Fruit fly (Drosophila melanogaster) whole organism, prepupa: ENCODE measurements around the gene Ptpa.

Experiments used
- Blimp-1 ChIP-seq: fragments of 200-800 bp; sonication (Bioruptor generic); optimal IDR thresholded peaks from 3 replicates; lab custom pipeline; 2017; ENCODE audit warnings: missing biosample characterization, missing genetic modification characterization, mild to moderate bottlenecking, moderate library complexity, missing genetic modification reagents
- CG15336 ChIP-seq: fragments of 200-800 bp; sonication (Bioruptor generic); IDR thresholded peaks from 2 replicates; pipeline ENCODE4 v1.3.6; 2022; ENCODE audit warnings: missing biosample characterization, missing genetic modification characterization
- CG31627 ChIP-seq: fragments of 200-800 bp; sonication (Bioruptor generic); optimal IDR thresholded peaks from 3 replicates; lab custom pipeline; 2016; ENCODE audit warnings: missing biosample characterization, missing genetic modification characterization
- CG6854 ChIP-seq: fragments of 200-800 bp; sonication (Bioruptor generic); optimal IDR thresholded peaks from 2 replicates; lab custom pipeline; 2017; ENCODE audit warnings: missing biosample characterization, mild to moderate bottlenecking, missing genetic modification characterization
- CG8319 ChIP-seq: fragments of 200-800 bp; sonication (Bioruptor generic); optimal IDR thresholded peaks from 3 replicates; lab custom pipeline; 2016; ENCODE audit warnings: missing biosample characterization, missing genetic modification characterization
- Eip75B ChIP-seq: fragments of 200-800 bp; sonication (Bioruptor generic); optimal IDR thresholded peaks from 3 replicates; lab custom pipeline; 2016; ENCODE audit warnings: missing biosample characterization, missing genetic modification characterization
- Hr38 ChIP-seq: sonication (Bioruptor generic); optimal IDR thresholded peaks from 2 replicates; lab custom pipeline; 2016; ENCODE audit warnings: missing biosample characterization, missing genetic modification characterization
- Smox ChIP-seq: fragments of 200-800 bp; sonication (Bioruptor generic); optimal IDR thresholded peaks from 3 replicates; lab custom pipeline; 2016; ENCODE audit warnings: missing biosample characterization, missing genetic modification characterization
- cyc ChIP-seq: fragments of 200-800 bp; sonication (Bioruptor generic); optimal IDR thresholded peaks from 3 replicates; lab custom pipeline; 2016; ENCODE audit warnings: missing biosample characterization, missing genetic modification characterization
- eg ChIP-seq: fragments of 200-800 bp; sonication (Bioruptor generic); IDR thresholded peaks from 3 replicates; pipeline ENCODE4 v1.3.6; 2022; ENCODE audit warnings: missing biosample characterization, missing genetic modification characterization
- esn ChIP-seq: fragments of 200-800 bp; sonication (Bioruptor generic); optimal IDR thresholded peaks from 2 replicates; lab custom pipeline; 2016; ENCODE audit warnings: missing biosample characterization, mild to moderate bottlenecking, missing genetic modification characterization, moderate library complexity
- fd59A ChIP-seq: fragments of 200-800 bp; sonication (Bioruptor generic); optimal IDR thresholded peaks from 2 replicates; lab custom pipeline; 2017; ENCODE audit warnings: missing biosample characterization, mild to moderate bottlenecking, missing genetic modification characterization, missing genetic modification reagents
- lz ChIP-seq: fragments of 200-800 bp; sonication (Bioruptor generic); optimal IDR thresholded peaks from 3 replicates; lab custom pipeline; 2016; ENCODE audit warnings: missing biosample characterization, missing genetic modification characterization
- salr ChIP-seq, 2 experiments: fragments of 200-800 bp; sonication (Bioruptor generic); optimal IDR thresholded peaks; 3 replicates each; lab custom pipeline; 2016 to 2018; ENCODE audit warnings: missing biosample characterization in 2 of 2, missing genetic modification characterization in 2 of 2, mild to moderate bottlenecking in 1 of 2

DNA sequence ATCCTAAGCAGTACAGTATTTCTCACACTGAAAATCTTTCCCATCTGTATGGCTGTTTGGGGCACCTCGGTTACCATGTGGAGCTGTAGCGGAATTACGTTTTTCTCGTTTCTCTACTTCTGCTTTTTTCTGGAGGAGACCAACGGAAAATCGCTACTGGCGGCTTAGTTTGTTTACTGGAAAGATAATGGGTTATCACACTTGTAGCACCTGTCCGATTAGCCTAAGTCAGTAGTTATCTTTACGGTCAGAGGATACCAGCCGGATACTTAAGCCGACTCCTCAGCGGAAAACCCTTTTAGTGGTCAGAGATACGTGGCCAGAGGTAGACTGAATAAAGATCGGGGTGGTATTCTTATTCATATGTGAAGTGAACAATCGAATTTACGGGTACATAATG, 44.3 kb upstream of the Ptpa start, which contains the start of gene CG15408:
- no peak for TF ChIP-seq Smox (GFP tag; lab: Kevin White, UChicago)
- no peak for TF ChIP-seq cyc (GFP tag; lab: Kevin White, UChicago)
- no peak for TF ChIP-seq Hr38 (GFP tag; lab: Kevin White, UChicago)
- TF ChIP-seq eg (GFP tag; lab: Robert Waterston, UW): no peak
- TF ChIP-seq CG8319: no peak
- no peak for TF ChIP-seq esn
- TF ChIP-seq CG6854 (GFP tag; lab: Kevin White, UChicago): no peak
- no peak for TF ChIP-seq Eip75B
- no peak for TF ChIP-seq salr (GFP tag; optimal IDR thresholded peaks at IDR 0.05; lab: Kevin White, UChicago)
- TF ChIP-seq fd59A (GFP tag; lab: Kevin White, UChicago): no peak
- no peak for TF ChIP-seq lz
- TF ChIP-seq CG15336: no peak
- no peak for TF ChIP-seq CG31627 (GFP tag; lab: Kevin White, UChicago)
- no peak for TF ChIP-seq Blimp-1
